Worm (Caenorhabditis elegans) whole organism, young adult: ENCODE measurements around the gene sfxn-5.

Source experiments
- B0336.3 ChIP-seq: fragments of 200-800 bp; sonication (Bioruptor generic); IDR thresholded peaks from 2 replicates; pipeline ENCODE4 v1.3.6; 2022; ENCODE audit warnings: missing genetic modification characterization, missing compliant biosample characterization
- F10E7.11 ChIP-seq: sonication (generic microtip); optimal IDR thresholded peaks from 2 replicates; lab custom pipeline; 2017; ENCODE audit warnings: mild to moderate bottlenecking, missing genetic modification characterization, moderate library complexity, missing compliant biosample characterization
- F52B5.7 ChIP-seq: sonication (generic microtip); optimal IDR thresholded peaks from 2 replicates; lab custom pipeline; 2016; ENCODE audit warnings: mild to moderate bottlenecking, missing genetic modification characterization, missing compliant biosample characterization
- F57A8.1 ChIP-seq: fragments of 200-800 bp; sonication (Bioruptor generic); optimal IDR thresholded peaks from 2 replicates; lab custom pipeline; 2018; ENCODE audit warnings: mild to moderate bottlenecking, missing genetic modification characterization, moderate library complexity, missing compliant biosample characterization
- K12H6.12 ChIP-seq: fragments of 200-800 bp; sonication (Bioruptor generic); optimal IDR thresholded peaks from 2 replicates; lab custom pipeline; 2018; ENCODE audit warnings: mild to moderate bottlenecking, missing genetic modification characterization, missing compliant biosample characterization
- T26A5.8 ChIP-seq: sonication (generic microtip); optimal IDR thresholded peaks from 2 replicates; lab custom pipeline; 2016; ENCODE audit warnings: missing genetic modification characterization, missing compliant biosample characterization
- aptf-2 ChIP-seq: fragments of 200-800 bp; sonication (Bioruptor generic); conservative IDR thresholded peaks from 2 replicates; pipeline ENCODE4 v1.3.6; 2022; ENCODE audit warnings: missing genetic modification reagents, missing genetic modification characterization, missing compliant biosample characterization
- aptf-3 ChIP-seq: fragments of 200-800 bp; sonication (Bioruptor generic); IDR thresholded peaks from 2 replicates; pipeline ENCODE4 v1.3.6; 2022; ENCODE audit warnings: missing genetic modification characterization, missing compliant biosample characterization
- attf-6 ChIP-seq: fragments of 200-800 bp; sonication (Bioruptor generic); IDR thresholded peaks from 2 replicates; pipeline ENCODE4 v1.3.6; 2022; ENCODE audit warnings: missing genetic modification reagents, missing genetic modification characterization, missing compliant biosample characterization
- bed-2 ChIP-seq: fragments of 200-800 bp; sonication (Bioruptor generic); IDR thresholded peaks from 2 replicates; pipeline ENCODE4 v1.3.6; 2022; ENCODE audit warnings: missing genetic modification reagents, missing genetic modification characterization, missing compliant biosample characterization
- cebp-1 ChIP-seq, 2 experiments: fragments of 200-800 bp in 1 of 2; sonication (Bioruptor generic) in 1 of 2; sonication (generic microtip) in 1 of 2; IDR thresholded peaks in 1 of 2; optimal IDR thresholded peaks in 1 of 2; 2 replicates each; pipeline versions ENCODE4 v1.3.6 to Lab custom; 2017 to 2022; ENCODE audit warnings: missing compliant biosample characterization in 2 of 2, missing genetic modification characterization in 2 of 2, mild to moderate bottlenecking in 1 of 2, missing genetic modification reagents in 1 of 2, moderate library complexity in 1 of 2
- ceh-27 ChIP-seq: fragments of 200-800 bp; sonication (Bioruptor generic); optimal IDR thresholded peaks from 2 replicates; lab custom pipeline; 2018; ENCODE audit warnings: mild to moderate bottlenecking, missing genetic modification characterization, moderate library complexity, missing compliant biosample characterization
- chd-7 ChIP-seq: sonication (generic microtip); optimal IDR thresholded peaks from 2 replicates; lab custom pipeline; 2016; ENCODE audit warnings: mild to moderate bottlenecking, missing genetic modification characterization, moderate library complexity, missing compliant biosample characterization
- dpff-1 ChIP-seq: sonication (generic microtip); optimal IDR thresholded peaks from 2 replicates; lab custom pipeline; 2017; ENCODE audit warnings: mild to moderate bottlenecking, missing genetic modification characterization, missing compliant biosample characterization
- dpl-1 ChIP-seq: fragments of 150-350 bp; optimal IDR thresholded peaks from 2 replicates; lab custom pipeline; 2014; ENCODE audit warnings: missing biosample characterization, missing genetic modification reagents, missing genetic modification characterization
- fkh-3 ChIP-seq: sonication (generic microtip); optimal IDR thresholded peaks from 2 replicates; lab custom pipeline; 2016; ENCODE audit warnings: mild to moderate bottlenecking, missing genetic modification characterization, missing compliant biosample characterization
- hlh-12 ChIP-seq: sonication (generic microtip); optimal IDR thresholded peaks from 2 replicates; lab custom pipeline; 2016; ENCODE audit warnings: missing genetic modification characterization, missing compliant biosample characterization
- hlh-26 ChIP-seq: fragments of 200-800 bp; sonication (Bioruptor generic); conservative IDR thresholded peaks from 2 replicates; pipeline ENCODE4 v1.3.6; 2022; ENCODE audit warnings: missing genetic modification reagents, missing genetic modification characterization, missing compliant biosample characterization
- hmg-20 ChIP-seq: fragments of 200-800 bp; sonication (Bioruptor generic); IDR thresholded peaks from 2 replicates; pipeline ENCODE4 v1.3.6; 2022; ENCODE audit warnings: missing genetic modification reagents, missing genetic modification characterization, missing compliant biosample characterization
- hsf-1 ChIP-seq: fragments of 200-800 bp; sonication (Bioruptor generic); IDR thresholded peaks from 2 replicates; pipeline ENCODE4 v1.3.6; 2022; ENCODE audit warnings: missing genetic modification reagents, missing genetic modification characterization, missing compliant biosample characterization
- lag-1 ChIP-seq: fragments of 200-800 bp; sonication (Bioruptor generic); IDR thresholded peaks from 2 replicates; pipeline ENCODE4 v1.3.6; 2022; ENCODE audit warnings: missing genetic modification reagents, missing genetic modification characterization, missing compliant biosample characterization
- lin-26 ChIP-seq: fragments of 200-800 bp; sonication (Bioruptor generic); IDR thresholded peaks from 2 replicates; pipeline ENCODE4 v1.3.6; 2022; ENCODE audit warnings: missing genetic modification reagents, missing genetic modification characterization, missing compliant biosample characterization
- lin-35 ChIP-seq, 3 experiments: fragments of 150-350 bp in 2 of 3; sonication (generic microtip) in 1 of 3; optimal IDR thresholded peaks; 2 replicates each; lab custom pipeline; 2014 to 2018; ENCODE audit warnings: missing biosample characterization in 3 of 3, missing genetic modification characterization in 3 of 3, missing genetic modification reagents in 3 of 3
- lin-40 ChIP-seq: sonication (generic microtip); optimal IDR thresholded peaks from 2 replicates; lab custom pipeline; 2016; ENCODE audit warnings: missing genetic modification characterization, mild to moderate bottlenecking, missing compliant biosample characterization, missing genotype, missing genetic modification reagents
- lin-54 ChIP-seq: fragments of 200-800 bp; sonication (Bioruptor generic); optimal IDR thresholded peaks from 2 replicates; lab custom pipeline; 2018; ENCODE audit warnings: mild to moderate bottlenecking, missing genetic modification characterization, missing compliant biosample characterization
- madf-6 ChIP-seq: fragments of 200-800 bp; sonication (Bioruptor generic); IDR thresholded peaks from 2 replicates; pipeline ENCODE4 v1.3.6; 2022; ENCODE audit warnings: missing genetic modification reagents, missing genetic modification characterization, missing compliant biosample characterization
- madf-8 ChIP-seq: fragments of 200-800 bp; sonication (Bioruptor generic); conservative IDR thresholded peaks from 2 replicates; pipeline ENCODE4 v1.3.6; 2022; ENCODE audit warnings: missing genetic modification reagents, missing genetic modification characterization, missing compliant biosample characterization
- mcd-1 ChIP-seq: fragments of 200-800 bp; sonication (Bioruptor generic); IDR thresholded peaks from 2 replicates; pipeline ENCODE4 v1.3.6; 2022; ENCODE audit warnings: missing genetic modification reagents, missing genetic modification characterization, missing compliant biosample characterization
- mel-28 ChIP-seq: sonication (generic microtip); optimal IDR thresholded peaks from 2 replicates; lab custom pipeline; 2016; ENCODE audit warnings: borderline replicate concordance, mild to moderate bottlenecking, missing genetic modification characterization, missing compliant biosample characterization
- nfya-1 ChIP-seq: sonication (generic microtip); optimal IDR thresholded peaks from 2 replicates; lab custom pipeline; 2017; ENCODE audit warnings: antibody characterized with exemption, missing compliant biosample characterization, missing genetic modification characterization, borderline replicate concordance; ENCODE audit not compliant: insufficient read depth
- nfya-2 ChIP-seq: fragments of 200-800 bp; sonication (Bioruptor generic); IDR thresholded peaks from 2 replicates; pipeline ENCODE4 v1.3.6; 2022; ENCODE audit warnings: missing genetic modification reagents, missing genetic modification characterization, missing compliant biosample characterization
- nhr-120 ChIP-seq: fragments of 200-800 bp; sonication (Bioruptor generic); IDR thresholded peaks from 2 replicates; pipeline ENCODE4 v1.3.6; 2022; ENCODE audit warnings: missing genetic modification characterization, missing compliant biosample characterization
- pbrm-1 ChIP-seq: fragments of 200-800 bp; sonication (Bioruptor generic); IDR thresholded peaks from 2 replicates; pipeline ENCODE4 v1.3.6; 2022; ENCODE audit warnings: missing genetic modification reagents, missing genetic modification characterization, missing compliant biosample characterization
- repo-1 ChIP-seq: sonication (generic microtip); optimal IDR thresholded peaks from 2 replicates; lab custom pipeline; 2017; ENCODE audit warnings: mild to moderate bottlenecking, missing genetic modification characterization, missing compliant biosample characterization
- tlf-1 ChIP-seq: fragments of 200-800 bp; sonication (Bioruptor generic); optimal IDR thresholded peaks from 2 replicates; lab custom pipeline; 2018; ENCODE audit warnings: mild to moderate bottlenecking, missing genetic modification characterization, missing compliant biosample characterization
- xnd-1 ChIP-seq: sonication (generic microtip); optimal IDR thresholded peaks from 2 replicates; lab custom pipeline; 2016; ENCODE audit warnings: missing genotype, missing genetic modification reagents, missing genetic modification characterization, missing compliant biosample characterization
- ztf-28 ChIP-seq: fragments of 200-800 bp; sonication (Bioruptor generic); IDR thresholded peaks from 2 replicates; pipeline ENCODE4 v1.3.6; 2022; ENCODE audit warnings: missing genetic modification reagents, missing genetic modification characterization, missing compliant biosample characterization
- ztf-3 ChIP-seq: fragments of 200-800 bp; sonication (Bioruptor generic); optimal IDR thresholded peaks from 2 replicates; lab custom pipeline; 2018; ENCODE audit warnings: mild to moderate bottlenecking, missing genetic modification characterization, missing compliant biosample characterization

sfxn-5 gene

DNA sequence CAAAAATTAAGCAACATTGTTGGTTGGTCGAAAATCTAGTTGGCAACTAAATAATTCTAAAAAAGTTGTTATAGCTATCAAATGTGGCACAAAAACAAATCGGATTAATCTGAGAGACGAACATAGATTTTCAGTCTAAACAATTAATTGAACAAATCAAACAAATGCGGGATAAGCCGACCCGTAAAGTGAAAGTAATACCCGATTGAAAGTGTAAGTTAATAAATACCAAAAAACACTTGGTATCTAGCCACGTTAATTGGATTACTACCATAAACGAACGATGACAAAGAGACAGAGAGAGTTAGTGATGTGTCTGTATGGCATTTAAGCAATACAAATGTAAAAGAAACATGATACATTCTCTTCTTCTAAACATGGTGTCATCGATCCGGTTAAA lies 10.9 kb downstream of the sfxn-5 start:
- TF ChIP-seq mel-28 (no peak), F52B5.7 (tag; lab: Kevin White, UChicago) (no peak), madf-6 (GFP tag; lab: Robert Waterston, UW) (no peak), xnd-1 (tag; lab: Kevin White, UChicago) (no peak), K12H6.12 (no peak), hlh-26 (GFP tag; lab: Robert Waterston, UW) (no peak), fkh-3 (no peak), hlh-12 (tag; lab: Kevin White, UChicago) (no peak), hsf-1 (GFP tag; lab: Robert Waterston, UW) (no peak), cebp-1 (GFP tag; IDR thresholded peaks at IDR 0.05; lab: Robert Waterston, UW) (no peak), cebp-1 (tag; optimal IDR thresholded peaks at IDR 0.05; lab: Kevin White, UChicago) (no peak), mcd-1 (GFP tag; lab: Robert Waterston, UW) (no peak), lin-54 (GFP tag; lab: Kevin White, UChicago) (no peak), nfya-2 (GFP tag; lab: Robert Waterston, UW) (no peak), bed-2 (no peak), madf-8 (no peak), lin-26 (GFP tag; lab: Robert Waterston, UW) (no peak)

DNA sequence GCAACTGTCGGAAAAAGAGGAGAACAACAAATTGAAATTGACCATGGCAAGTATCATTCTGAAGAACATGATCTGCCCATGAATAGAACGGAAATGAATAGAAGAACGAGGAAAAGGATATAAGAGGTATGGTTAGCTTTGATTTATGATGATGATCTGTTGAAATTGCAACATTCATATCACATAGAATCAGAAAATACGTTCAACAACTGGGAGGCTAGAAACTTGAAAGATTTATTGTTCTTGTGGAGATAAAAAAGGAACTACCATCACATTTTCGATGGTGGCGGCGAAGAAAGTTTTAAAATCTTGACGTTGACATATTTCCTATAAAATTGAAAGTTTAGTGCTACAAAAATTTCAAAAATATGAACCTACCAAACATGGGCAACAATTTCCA lies 11.6 kb downstream of the sfxn-5 start:
- no peak for TF ChIP-seq ceh-27
- no peak for TF ChIP-seq F10E7.11 (tag; lab: Kevin White, UChicago)
- no peak for TF ChIP-seq repo-1 (tag; lab: Kevin White, UChicago)
- no peak for TF ChIP-seq dpl-1 (GFP tag; lab: Kevin White, UChicago)
- no peak for TF ChIP-seq B0336.3 (GFP tag; lab: Robert Waterston, UW)
- TF ChIP-seq nfya-1 (tag; lab: Kevin White, UChicago): no peak
- TF ChIP-seq aptf-3 (GFP tag; lab: Robert Waterston, UW): no peak
- no peak for TF ChIP-seq aptf-2 (GFP tag; lab: Robert Waterston, UW)
- TF ChIP-seq lin-35 (GFP tag; optimal IDR thresholded peaks at IDR 0.05; lab: Kevin White, UChicago): no peak
- TF ChIP-seq lin-40 (tag; lab: Kevin White, UChicago): no peak
- TF ChIP-seq mel-28: no peak
- no peak for TF ChIP-seq dpff-1 (tag; lab: Kevin White, UChicago)
- TF ChIP-seq ztf-28 (GFP tag; lab: Robert Waterston, UW): no peak
- no peak for TF ChIP-seq cebp-1 (GFP tag; IDR thresholded peaks at IDR 0.05; lab: Robert Waterston, UW)
- no peak for TF ChIP-seq cebp-1 (tag; optimal IDR thresholded peaks at IDR 0.05; lab: Kevin White, UChicago)
- TF ChIP-seq, all 124 proteins: peak for 0

DNA sequence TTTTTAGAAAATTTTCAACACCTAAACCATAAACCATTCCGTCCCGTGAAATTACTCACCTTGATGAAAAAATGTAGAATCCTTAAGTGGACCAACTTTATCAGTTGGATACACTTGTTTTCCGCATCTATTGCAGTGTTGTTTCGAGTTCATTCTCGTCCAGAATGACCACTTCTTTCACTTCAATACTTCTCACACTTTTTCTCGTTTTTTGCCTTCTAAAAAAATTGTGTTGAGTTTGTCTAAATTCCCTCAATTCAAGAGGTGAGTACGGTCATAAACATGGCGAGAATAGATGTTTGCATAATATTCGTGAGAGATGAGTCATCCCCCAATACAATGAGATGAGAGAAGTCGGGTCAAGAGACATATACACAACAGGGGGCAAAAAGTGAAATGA lies 12.3 kb downstream of the sfxn-5 start, which contains the start of gene ltd-1:
Gene ltd-1 (minus strand): TSS at position 218 of the 400 bp plus-strand sequence.
- no peak for TF ChIP-seq chd-7
- TF ChIP-seq ztf-3 (GFP tag; lab: Kevin White, UChicago): no peak
- no peak for TF ChIP-seq hmg-20 (GFP tag; lab: Robert Waterston, UW)
- TF ChIP-seq T26A5.8 (tag; lab: Kevin White, UChicago): no peak
- TF ChIP-seq tlf-1: no peak
- no peak for TF ChIP-seq nhr-120
- TF ChIP-seq pbrm-1 (GFP tag; lab: Robert Waterston, UW): no peak
- no peak for TF ChIP-seq lin-35 (GFP tag; optimal IDR thresholded peaks at IDR 0.05; lab: Kevin White, UChicago)
- no peak for TF ChIP-seq madf-8
- TF ChIP-seq lag-1: no peak
- TF ChIP-seq attf-6: no peak
- no peak for TF ChIP-seq B0336.3 (GFP tag; lab: Robert Waterston, UW)
- no peak for TF ChIP-seq ztf-28 (GFP tag; lab: Robert Waterston, UW)
- no peak for TF ChIP-seq hlh-12 (tag; lab: Kevin White, UChicago)
- no peak for TF ChIP-seq F57A8.1 (GFP tag; lab: Kevin White, UChicago)
- TF ChIP-seq F52B5.7 (tag; lab: Kevin White, UChicago): no peak
